Fruit fly (Drosophila melanogaster): ENCODE measurements around the gene CG8927.

CG8927 gene

dm6 chr3R:16210808-16211578 lies 30.2 kb downstream of the CG8927 start:
- TF ChIP-seq HHEX (GFP tag; optimal IDR thresholded peaks at IDR 0.05): no peak
- TF ChIP-seq gcm (GFP tag; optimal IDR thresholded peaks at IDR 0.05): no peak
- TF ChIP-seq CG15514 (GFP tag; optimal IDR thresholded peaks at IDR 0.05): peak; percentile 21
- TF ChIP-seq Gug (GFP tag; IDR thresholded peaks at IDR 0.05): no peak
- peak; percentile 39; the same call in 1 of the 3 replicates for TF ChIP-seq sr (GFP tag; IDR thresholded peaks at IDR 0.05)
- no peak for TF ChIP-seq stwl (tag; optimal IDR thresholded peaks at IDR 0.05)
- no peak for TF ChIP-seq unc-4 (GFP tag; IDR thresholded peaks at IDR 0.05; ENCODE audit: partially characterized antibody)
- TF ChIP-seq Gsc (GFP tag; IDR thresholded peaks at IDR 0.05): no peak
- TF ChIP-seq aop (GFP tag; IDR thresholded peaks at IDR 0.05): no peak
- TF ChIP-seq CG11247 (GFP tag; IDR thresholded peaks at IDR 0.05): no peak
- no peak for TF ChIP-seq D (optimal IDR thresholded peaks at IDR 0.05)
- no peak for TF ChIP-seq D (GFP tag; optimal IDR thresholded peaks at IDR 0.05)
- TF ChIP-seq CG6689 (GFP tag; IDR thresholded peaks at IDR 0.05): no peak
- TF ChIP-seq CG12071 (GFP tag; optimal IDR thresholded peaks at IDR 0.05): peak; percentile 39
- no peak for TF ChIP-seq Meics (GFP tag; optimal IDR thresholded peaks at IDR 0.05)
- TF ChIP-seq CG17361 (GFP tag; IDR thresholded peaks at IDR 0.05): no peak; the same call in 2 of the 3 replicates
- TF ChIP-seq gsb-n (tag; optimal IDR thresholded peaks at IDR 0.05): no peak
- no peak for TF ChIP-seq CG2678 (tag; optimal IDR thresholded peaks at IDR 0.05)
- TF ChIP-seq CG34376 (GFP tag; optimal IDR thresholded peaks at IDR 0.05): no peak
- TF ChIP-seq CG18262 (tag; optimal IDR thresholded peaks at IDR 0.05): no peak
- TF ChIP-seq croc (GFP tag; conservative IDR thresholded peaks at IDR 0.05): no peak
- no peak for TF ChIP-seq zen (tag; optimal IDR thresholded peaks at IDR 0.05)
- no peak for TF ChIP-seq CG15011 (GFP tag; optimal IDR thresholded peaks at IDR 0.05)
- TF ChIP-seq pzg (GFP tag; optimal IDR thresholded peaks at IDR 0.05): no peak
- TF ChIP-seq stc (GFP tag; IDR thresholded peaks at IDR 0.05): peak; percentile 38
- no peak for TF ChIP-seq CG10209 (GFP tag; optimal IDR thresholded peaks at IDR 0.05)
- TF ChIP-seq Trl (optimal IDR thresholded peaks at IDR 0.05): no peak
- TF ChIP-seq Trl (GFP tag; optimal IDR thresholded peaks at IDR 0.05): no peak
- TF ChIP-seq CG12104 (GFP tag; optimal IDR thresholded peaks at IDR 0.05): no peak
- TF ChIP-seq CG10147 (GFP tag; optimal IDR thresholded peaks at IDR 0.05): peak; percentile 25
- TF ChIP-seq Awh (GFP tag; IDR thresholded peaks at IDR 0.05): no peak
- no peak for TF ChIP-seq C15 (GFP tag; IDR thresholded peaks at IDR 0.05)
- TF ChIP-seq Hsf (GFP tag; optimal IDR thresholded peaks at IDR 0.05): no peak
- TF ChIP-seq CG8944 (GFP tag; optimal IDR thresholded peaks at IDR 0.05): no peak
- no peak for TF ChIP-seq pho (GFP tag; optimal IDR thresholded peaks at IDR 0.05)
- no peak for TF ChIP-seq CG11093 (GFP tag; IDR thresholded peaks at IDR 0.05)
- no peak for TF ChIP-seq CHES-1-like (GFP tag; optimal IDR thresholded peaks at IDR 0.05)
- no peak for TF ChIP-seq CG10565 (GFP tag; optimal IDR thresholded peaks at IDR 0.05)
- no peak for TF ChIP-seq grn (GFP tag; optimal IDR thresholded peaks at IDR 0.05)
- TF ChIP-seq CG11398 (GFP tag; optimal IDR thresholded peaks at IDR 0.05): no peak
- TF ChIP-seq CG7786 (GFP tag; optimal IDR thresholded peaks at IDR 0.05): no peak
- no peak for TF ChIP-seq nmo (GFP tag; optimal IDR thresholded peaks at IDR 0.05)
- TF ChIP-seq ind (GFP tag; optimal IDR thresholded peaks at IDR 0.05): no peak
- no peak for TF ChIP-seq CG9437 (GFP tag; optimal IDR thresholded peaks at IDR 0.05)
- TF ChIP-seq CG14441 (GFP tag; IDR thresholded peaks at IDR 0.05): 0 out of 2 replicates have a peak, but pooled peaks have one; percentile 26
- no peak for TF ChIP-seq YL-1 (GFP tag; optimal IDR thresholded peaks at IDR 0.05)
- TF ChIP-seq CTCF (GFP tag; optimal IDR thresholded peaks at IDR 0.05): no peak
- TF ChIP-seq CG4328 (GFP tag; optimal IDR thresholded peaks at IDR 0.05): no peak
- TF ChIP-seq CG8765 (GFP tag; IDR thresholded peaks at IDR 0.05): no peak
- no peak for TF ChIP-seq insv (GFP tag; optimal IDR thresholded peaks at IDR 0.05)
- no peak for TF ChIP-seq wor (GFP tag; IDR thresholded peaks at IDR 0.05)
- no peak for TF ChIP-seq CG7928 (GFP tag; optimal IDR thresholded peaks at IDR 0.05)
